Worm (Caenorhabditis elegans) whole organism, late embryonic: ENCODE measurements around the gene lgc-48.

Experiments
- C38D4.7 ChIP-seq: fragments of 200-800 bp; sonication (Bioruptor generic); optimal IDR thresholded peaks from 2 replicates; lab custom pipeline; 2018; ENCODE audit warnings: mild to moderate bottlenecking, missing genetic modification characterization, moderate library complexity, missing compliant biosample characterization
- F13H6.1 ChIP-seq: sonication (generic microtip); optimal IDR thresholded peaks from 2 replicates; lab custom pipeline; 2016; ENCODE audit warnings: missing genetic modification characterization, missing compliant biosample characterization
- T23F11.4 ChIP-seq: fragments of 200-800 bp; sonication (Bioruptor generic); optimal IDR thresholded peaks from 2 replicates; lab custom pipeline; 2018; ENCODE audit warnings: mild to moderate bottlenecking, missing genetic modification characterization, missing compliant biosample characterization
- ama-1 ChIP-seq: fragments of 150-350 bp; optimal IDR thresholded peaks from 2 replicates; lab custom pipeline; 2014
- ceh-14 ChIP-seq: sonication (generic microtip); optimal IDR thresholded peaks from 2 replicates; lab custom pipeline; 2016; ENCODE audit warnings: missing genotype, missing genetic modification characterization, missing compliant biosample characterization
- ceh-2 ChIP-seq: sonication (generic microtip); optimal IDR thresholded peaks from 2 replicates; lab custom pipeline; 2016; ENCODE audit warnings: missing genotype, missing genetic modification characterization, missing compliant biosample characterization
- ceh-24 ChIP-seq: sonication (generic microtip); optimal IDR thresholded peaks from 2 replicates; lab custom pipeline; 2016; ENCODE audit warnings: mild to moderate bottlenecking, missing genetic modification characterization, missing compliant biosample characterization
- ceh-45 ChIP-seq: fragments of 200-800 bp; sonication (Bioruptor generic); IDR thresholded peaks from 2 replicates; pipeline ENCODE4 v1.3.6; 2022; ENCODE audit warnings: missing genetic modification reagents, missing genetic modification characterization, missing compliant biosample characterization
- ceh-48 ChIP-seq: sonication (generic microtip); optimal IDR thresholded peaks from 2 replicates; lab custom pipeline; 2016; ENCODE audit warnings: missing genetic modification characterization, inconsistent platforms, missing compliant biosample characterization
- che-1 ChIP-seq: sonication (generic microtip); optimal IDR thresholded peaks from 2 replicates; lab custom pipeline; 2016; ENCODE audit warnings: mild to moderate bottlenecking, missing genetic modification characterization, missing compliant biosample characterization
- dmd-4 ChIP-seq: sonication (generic microtip); optimal IDR thresholded peaks from 2 replicates; lab custom pipeline; 2016; ENCODE audit warnings: borderline replicate concordance, missing genetic modification characterization, missing compliant biosample characterization
- dve-1 ChIP-seq: sonication (generic microtip); optimal IDR thresholded peaks from 2 replicates; lab custom pipeline; 2017; ENCODE audit warnings: antibody characterized with exemption, mild to moderate bottlenecking, missing genetic modification characterization, missing compliant biosample characterization
- elt-4 ChIP-seq: sonication (generic microtip); optimal IDR thresholded peaks from 2 replicates; lab custom pipeline; 2016; ENCODE audit warnings: missing genetic modification characterization, missing compliant biosample characterization
- eyg-1 ChIP-seq: sonication (generic microtip); optimal IDR thresholded peaks from 2 replicates; lab custom pipeline; 2016; ENCODE audit warnings: missing genotype, missing genetic modification characterization, missing compliant biosample characterization
- fax-1 ChIP-seq: sonication (generic microtip); optimal IDR thresholded peaks from 2 replicates; lab custom pipeline; 2016; ENCODE audit warnings: missing genotype, missing genetic modification characterization, missing compliant biosample characterization
- fkh-10 ChIP-seq: fragments of 150-350 bp; optimal IDR thresholded peaks from 2 replicates; lab custom pipeline; 2014; ENCODE audit warnings: missing biosample characterization, missing genetic modification reagents, missing genetic modification characterization
- fkh-6 ChIP-seq: sonication (generic microtip); optimal IDR thresholded peaks from 2 replicates; lab custom pipeline; 2016; ENCODE audit warnings: missing genetic modification characterization, missing compliant biosample characterization
- gmeb-2 ChIP-seq: sonication (generic microtip); optimal IDR thresholded peaks from 2 replicates; lab custom pipeline; 2016; ENCODE audit warnings: missing genetic modification characterization, inconsistent platforms, missing compliant biosample characterization
- hlh-30 ChIP-seq: sonication (generic microtip); optimal IDR thresholded peaks from 2 replicates; lab custom pipeline; 2017; ENCODE audit warnings: antibody characterized with exemption, missing genetic modification characterization, missing compliant biosample characterization; ENCODE audit not compliant: insufficient read depth
- hlh-8 ChIP-seq: sonication (generic microtip); optimal IDR thresholded peaks from 2 replicates; lab custom pipeline; 2016; ENCODE audit warnings: missing genotype, missing genetic modification characterization, missing compliant biosample characterization
- lim-6 ChIP-seq: sonication (generic microtip); optimal IDR thresholded peaks from 2 replicates; lab custom pipeline; 2016; ENCODE audit warnings: missing genetic modification characterization, missing compliant biosample characterization
- madf-2 ChIP-seq: sonication (generic microtip); optimal IDR thresholded peaks from 2 replicates; lab custom pipeline; 2017; ENCODE audit warnings: missing genetic modification characterization, missing compliant biosample characterization
- nhr-11 ChIP-seq: fragments of 150-350 bp; optimal IDR thresholded peaks from 2 replicates; lab custom pipeline; 2014; ENCODE audit warnings: missing biosample characterization, missing genetic modification characterization
- nhr-232 ChIP-seq: sonication (generic microtip); optimal IDR thresholded peaks from 2 replicates; lab custom pipeline; 2016; ENCODE audit warnings: missing genetic modification characterization, missing compliant biosample characterization
- pax-1 ChIP-seq: fragments of 150-350 bp; optimal IDR thresholded peaks from 2 replicates; lab custom pipeline; 2014; ENCODE audit warnings: missing biosample characterization, missing genetic modification characterization
- pha-4 ChIP-seq: fragments of 150-350 bp; optimal IDR thresholded peaks from 2 replicates; lab custom pipeline; 2018; ENCODE audit warnings: missing biosample characterization, missing genetic modification reagents, missing genetic modification characterization
- pqm-1 ChIP-seq: sonication (generic microtip); optimal IDR thresholded peaks from 2 replicates; lab custom pipeline; 2016; ENCODE audit warnings: missing genetic modification characterization, missing compliant biosample characterization
- ref-2 ChIP-seq: sonication (generic microtip); optimal IDR thresholded peaks from 2 replicates; lab custom pipeline; 2016; ENCODE audit warnings: missing genetic modification characterization, missing compliant biosample characterization
- sdc-2 ChIP-seq: sonication (generic microtip); optimal IDR thresholded peaks from 2 replicates; lab custom pipeline; 2016; ENCODE audit warnings: missing genotype, missing genetic modification characterization, missing compliant biosample characterization
- sox-4 ChIP-seq: sonication (generic microtip); optimal IDR thresholded peaks from 2 replicates; lab custom pipeline; 2017; ENCODE audit warnings: mild to moderate bottlenecking, missing genetic modification characterization, inconsistent platforms, missing compliant biosample characterization
- syd-9 ChIP-seq: sonication (generic microtip); optimal IDR thresholded peaks from 2 replicates; lab custom pipeline; 2016; ENCODE audit warnings: mild to moderate bottlenecking, missing genetic modification characterization, moderate library complexity, missing compliant biosample characterization
- tbx-2 ChIP-seq: sonication (generic microtip); optimal IDR thresholded peaks from 2 replicates; lab custom pipeline; 2016; ENCODE audit warnings: missing genetic modification characterization, missing compliant biosample characterization
- tbx-7 ChIP-seq: sonication (generic microtip); optimal IDR thresholded peaks from 2 replicates; lab custom pipeline; 2016; ENCODE audit warnings: missing genotype, missing genetic modification characterization, missing compliant biosample characterization
- ttx-3 ChIP-seq: sonication (generic microtip); optimal IDR thresholded peaks from 2 replicates; lab custom pipeline; 2016; ENCODE audit warnings: missing genetic modification reagents, missing genetic modification characterization, missing compliant biosample characterization
- unc-3 ChIP-seq, 2 experiments: fragments of 200-800 bp in 1 of 2; sonication (Bioruptor generic) in 1 of 2; sonication (generic microtip) in 1 of 2; conservative IDR thresholded peaks in 1 of 2; optimal IDR thresholded peaks in 1 of 2; 2 replicates each; pipeline versions ENCODE4 v1.3.6 to Lab custom; 2016 to 2022; ENCODE audit warnings: missing compliant biosample characterization in 2 of 2, missing genetic modification characterization in 2 of 2, missing genetic modification reagents in 1 of 2
- zip-5 ChIP-seq: sonication (generic microtip); optimal IDR thresholded peaks from 2 replicates; lab custom pipeline; 2016; ENCODE audit warnings: missing genetic modification characterization, missing compliant biosample characterization

lgc-48 gene

DNA sequence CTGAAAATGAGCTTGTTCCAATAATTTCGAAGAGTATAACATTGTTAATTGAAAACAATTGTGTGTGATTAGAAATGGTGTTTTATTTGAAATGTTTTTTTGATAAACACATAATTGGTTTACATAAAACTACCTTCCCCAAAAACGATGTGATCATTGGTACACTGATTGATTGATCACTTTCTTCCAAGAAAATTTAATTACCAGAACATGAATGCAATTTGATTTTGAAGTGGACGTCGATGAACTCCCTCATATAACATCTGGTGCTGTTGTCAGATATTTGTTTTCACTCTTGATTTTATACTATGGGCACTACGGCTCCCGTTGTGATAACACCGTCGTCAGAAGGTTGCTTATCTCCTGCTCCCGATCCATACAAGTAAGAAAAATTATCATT is 19.4 kb upstream of the lgc-48 start, which contains the start of gene srh-15:
Gene srh-15 (plus strand): TSS at position 301 of the 400 bp plus-strand sequence.
- TF ChIP-seq tbx-7 (no peak), madf-2 (tag; lab: Kevin White, UChicago) (no peak), hlh-30 (tag; lab: Kevin White, UChicago) (no peak), unc-3 (GFP tag; conservative IDR thresholded peaks at IDR 0.05; lab: Robert Waterston, UW) (no peak), unc-3 (tag; optimal IDR thresholded peaks at IDR 0.05; lab: Kevin White, UChicago) (no peak), ttx-3 (tag; lab: Kevin White, UChicago) (no peak), zip-5 (tag; lab: Kevin White, UChicago) (no peak), ama-1 (lab: Kevin White, UChicago) (no peak), syd-9 (no peak)

DNA sequence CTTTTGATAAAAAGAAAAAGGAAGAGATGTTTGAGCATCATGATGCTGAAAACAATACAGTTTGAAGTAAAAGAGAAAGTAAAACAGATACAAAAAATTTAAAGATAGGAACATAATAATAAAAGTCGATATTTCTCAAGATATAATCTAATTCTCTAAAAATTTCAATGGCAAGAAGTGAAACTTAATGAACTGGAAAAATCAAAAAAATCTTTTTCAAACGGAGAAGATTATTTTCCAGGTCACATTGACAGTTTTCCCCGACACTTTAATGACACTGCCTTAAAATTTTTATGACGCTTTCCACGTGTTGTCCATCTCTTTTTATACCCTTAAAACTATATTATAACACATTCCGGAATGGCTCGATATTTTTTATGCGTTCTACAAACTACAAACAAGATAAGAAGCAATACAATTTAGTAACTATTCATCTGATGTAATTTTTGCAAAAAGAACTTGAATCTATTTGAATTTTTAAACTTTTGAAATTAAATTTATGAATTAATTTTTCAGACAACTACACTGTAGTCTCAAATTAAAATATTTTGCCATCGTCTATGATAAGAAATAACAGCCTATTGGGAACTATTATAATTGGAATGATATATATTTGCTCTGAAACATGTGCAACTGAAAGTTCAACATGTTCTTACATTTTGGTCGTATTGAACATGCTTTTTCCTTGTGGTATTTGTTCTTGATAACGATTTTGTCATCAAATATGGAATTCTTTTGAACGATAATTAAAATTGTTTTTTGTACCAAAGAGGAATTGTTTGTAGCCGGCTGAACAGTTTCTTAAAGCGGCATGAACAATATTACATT is 14.9 kb upstream of the lgc-48 start, which contains the start of gene C50B6.7:
Gene C50B6.7 (minus strand): TSS at position 51 of the 828 bp plus-strand sequence.
- no peak for TF ChIP-seq tbx-2 (tag; lab: Kevin White, UChicago)
- no peak for TF ChIP-seq sox-4 (tag; lab: Kevin White, UChicago)
- TF ChIP-seq ceh-24 (tag; lab: Kevin White, UChicago): no peak
- no peak for TF ChIP-seq ceh-2
- TF ChIP-seq hlh-8 (tag; lab: Kevin White, UChicago): no peak
- no peak for TF ChIP-seq dve-1 (tag; lab: Kevin White, UChicago)
- no peak for TF ChIP-seq ceh-14
- no peak for TF ChIP-seq elt-4
- no peak for TF ChIP-seq syd-9
- no peak for TF ChIP-seq ama-1 (lab: Kevin White, UChicago)
- no peak for TF ChIP-seq fax-1 (tag; lab: Kevin White, UChicago)
- no peak for TF ChIP-seq fkh-6 (tag; lab: Kevin White, UChicago)
- TF ChIP-seq nhr-232 (tag; lab: Kevin White, UChicago): no peak
- TF ChIP-seq nhr-11 (tag; lab: Kevin White, UChicago): no peak
- TF ChIP-seq pha-4 (tag; lab: Kevin White, UChicago): no peak
- TF ChIP-seq pax-1 (tag; lab: Kevin White, UChicago): no peak
- TF ChIP-seq, all 69 proteins: peak for 0

DNA sequence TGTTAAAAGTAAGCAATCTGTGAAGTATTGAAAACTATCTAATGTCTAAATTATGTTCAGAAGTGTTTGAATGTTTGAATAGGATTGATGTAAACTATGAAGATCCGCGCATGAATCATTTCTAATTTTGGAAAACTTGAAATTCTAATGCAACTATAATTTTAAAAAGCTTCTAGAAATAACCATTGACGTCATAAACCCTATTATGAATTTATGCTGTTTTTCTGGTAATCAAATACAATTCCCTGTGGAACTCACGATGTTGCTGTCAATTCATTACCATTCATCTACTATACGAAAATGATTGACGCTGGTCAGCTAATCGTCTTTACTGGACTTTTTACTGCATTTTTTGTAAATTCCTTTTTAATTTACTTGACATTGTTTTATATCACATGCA is 12.6 kb upstream of the lgc-48 start, which contains the start of gene str-37:
Gene str-37 (plus strand): TSS at position 301 of the 400 bp plus-strand sequence.
- TF ChIP-seq nhr-11 (tag; lab: Kevin White, UChicago) (no peak), dmd-4 (no peak), fkh-10 (no peak), nhr-232 (tag; lab: Kevin White, UChicago) (no peak), sdc-2 (tag; lab: Kevin White, UChicago) (no peak), eyg-1 (no peak), T23F11.4 (no peak), lim-6 (no peak), che-1 (tag; lab: Kevin White, UChicago) (no peak), madf-2 (tag; lab: Kevin White, UChicago) (no peak), ceh-48 (tag; lab: Kevin White, UChicago) (no peak), ceh-45 (no peak), hlh-30 (tag; lab: Kevin White, UChicago) (no peak), gmeb-2 (tag; lab: Kevin White, UChicago) (no peak), C38D4.7 (GFP tag; lab: Kevin White, UChicago) (no peak), ref-2 (no peak), pqm-1 (tag; lab: Kevin White, UChicago) (no peak)
- TF ChIP-seq, all 69 proteins: peak for 0

DNA sequence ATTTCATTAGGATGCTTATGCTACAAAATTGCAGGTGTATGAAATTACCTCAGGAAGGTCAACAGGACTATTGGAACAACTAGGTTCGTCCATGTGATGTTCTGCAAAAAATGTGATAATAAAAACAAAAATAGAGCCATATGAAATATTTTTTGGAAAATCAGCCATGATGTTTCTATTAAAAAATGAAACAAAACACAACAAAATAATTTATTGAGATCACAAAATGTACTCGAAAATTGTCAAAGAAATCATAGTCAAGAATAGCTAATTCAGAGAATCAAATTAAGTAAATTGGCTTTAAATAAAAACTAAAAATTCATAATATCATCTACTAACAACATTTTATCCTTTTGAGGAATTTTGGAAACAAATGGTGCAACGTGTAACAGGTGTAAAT is 9.1 kb upstream of the lgc-48 start, which contains the start of gene nhr-129:
Gene nhr-129 (minus strand): TSS at position 101 of the 400 bp plus-strand sequence.
- no peak for TF ChIP-seq dmd-4
- TF ChIP-seq T23F11.4: no peak
- TF ChIP-seq hlh-30 (tag; lab: Kevin White, UChicago): no peak
- no peak for TF ChIP-seq F13H6.1 (tag; lab: Kevin White, UChicago)
- TF ChIP-seq tbx-2 (tag; lab: Kevin White, UChicago): no peak
- TF ChIP-seq C38D4.7 (GFP tag; lab: Kevin White, UChicago): no peak
